Fruit fly (Drosophila melanogaster) whole organism, embryonic: ENCODE data around the gene rasp.
A peak's percentile ranks its signal among the peaks of the same experiment; 100 is the strongest.

Source experiments
- Antp ChIP-seq: fragments of 200-800 bp; sonication (Bioruptor generic); optimal IDR thresholded peaks from 3 replicates; lab custom pipeline; 2016; ENCODE audit warnings: missing biosample characterization, missing genetic modification characterization
- B-H2 ChIP-seq: fragments of 200-800 bp; sonication (Bioruptor generic); optimal IDR thresholded peaks from 2 replicates; lab custom pipeline; 2018; ENCODE audit warnings: missing biosample characterization, mild to moderate bottlenecking, missing genetic modification characterization
- C15 ChIP-seq: fragments of 200-800 bp; sonication (Bioruptor generic); IDR thresholded peaks from 3 replicates; pipeline ENCODE4 v1.3.6; 2022; ENCODE audit warnings: missing biosample characterization, missing genetic modification characterization
- CG11085 ChIP-seq: fragments of 200-800 bp; sonication (Bioruptor generic); IDR thresholded peaks from 2 replicates; pipeline ENCODE4 v1.3.6; 2022; ENCODE audit warnings: missing biosample characterization, missing genetic modification characterization
- CG12219 ChIP-seq: fragments of 200-800 bp; sonication (Bioruptor generic); optimal IDR thresholded peaks from 3 replicates; lab custom pipeline; 2018; ENCODE audit warnings: missing biosample characterization, mild to moderate bottlenecking, missing genetic modification characterization
- CG12942 ChIP-seq: fragments of 200-800 bp; sonication (Bioruptor generic); optimal IDR thresholded peaks from 3 replicates; lab custom pipeline; 2016; ENCODE audit warnings: missing biosample characterization, missing genetic modification characterization
- CG14860 ChIP-seq: fragments of 200-800 bp; sonication (Bioruptor generic); IDR thresholded peaks from 3 replicates; pipeline ENCODE4 v1.3.6; 2022; ENCODE audit warnings: missing biosample characterization, missing genetic modification characterization; ENCODE audit not compliant: partially characterized antibody
- CG15073 ChIP-seq: fragments of 200-800 bp; sonication (Bioruptor generic); optimal IDR thresholded peaks from 2 replicates; lab custom pipeline; 2016; ENCODE audit warnings: missing biosample characterization, missing genetic modification characterization
- CG15696 ChIP-seq: fragments of 200-800 bp; sonication (Bioruptor generic); optimal IDR thresholded peaks from 2 replicates; lab custom pipeline; 2019; ENCODE audit warnings: missing biosample characterization, mild to moderate bottlenecking, missing genetic modification characterization, moderate library complexity
- CG16813 ChIP-seq: fragments of 200-800 bp; sonication (Bioruptor generic); IDR thresholded peaks from 3 replicates; pipeline ENCODE4 v1.3.6; 2022; ENCODE audit warnings: missing biosample characterization, missing genetic modification characterization; ENCODE audit not compliant: partially characterized antibody
- CG1792 ChIP-seq: fragments of 200-800 bp; sonication (Bioruptor generic); optimal IDR thresholded peaks from 2 replicates; lab custom pipeline; 2016; ENCODE audit warnings: missing biosample characterization, missing genetic modification characterization
- CG18262 ChIP-seq: fragments of 200-800 bp; optimal IDR thresholded peaks from 3 replicates; lab custom pipeline; 2019; ENCODE audit warnings: missing biosample characterization, mild to moderate bottlenecking, missing genetic modification characterization, moderate library complexity
- CG33557 ChIP-seq: fragments of 200-800 bp; sonication (Bioruptor generic); optimal IDR thresholded peaks from 2 replicates; lab custom pipeline; 2019; ENCODE audit warnings: missing biosample characterization, mild to moderate bottlenecking, missing genetic modification characterization, moderate library complexity
- CG34422 ChIP-seq: fragments of 200-800 bp; sonication (Bioruptor generic); IDR thresholded peaks from 3 replicates; pipeline ENCODE4 v1.3.6; 2022; ENCODE audit warnings: missing biosample characterization, missing genetic modification characterization
- CG4360 ChIP-seq: fragments of 200-800 bp; sonication (Bioruptor generic); IDR thresholded peaks from 2 replicates; pipeline ENCODE4 v1.3.6; 2022; ENCODE audit warnings: missing biosample characterization, missing genetic modification characterization
- Camta ChIP-seq: fragments of 200-800 bp; sonication (Bioruptor generic); optimal IDR thresholded peaks from 2 replicates; lab custom pipeline; 2016; ENCODE audit warnings: missing biosample characterization, missing genetic modification characterization
- Deaf1 ChIP-seq: fragments of 200-800 bp; optimal IDR thresholded peaks from 3 replicates; lab custom pipeline; 2019; ENCODE audit warnings: missing biosample characterization, mild to moderate bottlenecking, missing genetic modification characterization, moderate library complexity
- ERR ChIP-seq: fragments of 200-800 bp; sonication (Bioruptor generic); optimal IDR thresholded peaks from 2 replicates; lab custom pipeline; 2016; ENCODE audit warnings: missing biosample characterization, missing genetic modification characterization
- Ets65A ChIP-seq: fragments of 200-800 bp; sonication (Bioruptor generic); peaks from one replicate; lab custom pipeline; 2016; ENCODE audit warnings: missing biosample characterization, missing genetic modification characterization
- Ets97D ChIP-seq: fragments of 200-800 bp; sonication (Bioruptor generic); optimal IDR thresholded peaks from 3 replicates; lab custom pipeline; 2016; ENCODE audit warnings: missing biosample characterization, missing genetic modification characterization
- Fer2 ChIP-seq: fragments of 200-800 bp; sonication (Bioruptor generic); optimal IDR thresholded peaks from 2 replicates; lab custom pipeline; 2018; ENCODE audit warnings: missing biosample characterization, mild to moderate bottlenecking, missing genetic modification characterization, moderate library complexity
- GATAe ChIP-seq: fragments of 200-800 bp; sonication (Bioruptor generic); conservative IDR thresholded peaks from 2 replicates; pipeline ENCODE4 v1.3.6; 2022; ENCODE audit warnings: missing biosample characterization, missing genetic modification characterization
- Hr51 ChIP-seq, 2 experiments: fragments of 200-800 bp; sonication (Bioruptor generic); optimal IDR thresholded peaks; 2 replicates in 1 of 2; 3 replicates in 1 of 2; lab custom pipeline; 2016 to 2018; ENCODE audit warnings: missing biosample characterization in 2 of 2, missing genetic modification characterization in 2 of 2, mild to moderate bottlenecking in 1 of 2, moderate library complexity in 1 of 2
- Meics ChIP-seq: fragments of 200-800 bp; sonication (Bioruptor generic); optimal IDR thresholded peaks from 2 replicates; lab custom pipeline; 2017; ENCODE audit warnings: missing biosample characterization, mild to moderate bottlenecking, missing genetic modification characterization
- Nf-YA ChIP-seq: fragments of 200-800 bp; sonication (Bioruptor generic); IDR thresholded peaks from 2 replicates; pipeline ENCODE4 v1.3.6; 2022; ENCODE audit warnings: missing biosample characterization, missing genetic modification characterization
- Rx ChIP-seq: fragments of 200-800 bp; sonication (Bioruptor generic); IDR thresholded peaks from 2 replicates; pipeline ENCODE4 v1.3.6; 2022; ENCODE audit warnings: missing biosample characterization, missing genetic modification characterization
- Side ChIP-seq: fragments of 200-800 bp; sonication (Bioruptor generic); optimal IDR thresholded peaks from 2 replicates; lab custom pipeline; 2016; ENCODE audit warnings: missing biosample characterization, missing genetic modification characterization
- Tbp ChIP-seq: fragments of >200 bp; optimal IDR thresholded peaks from 2 replicates; lab custom pipeline; 2018; ENCODE audit warnings: missing biosample characterization, missing genetic modification characterization
- Vsx1 ChIP-seq: fragments of 200-800 bp; sonication (Bioruptor generic); optimal IDR thresholded peaks from 2 replicates; lab custom pipeline; 2017; ENCODE audit warnings: missing biosample characterization, mild to moderate bottlenecking, missing genetic modification characterization, missing genetic modification reagents
- dimm ChIP-seq: fragments of 200-800 bp; sonication (Bioruptor generic); IDR thresholded peaks from 2 replicates; pipeline ENCODE4 v1.3.6; 2022; ENCODE audit warnings: missing biosample characterization, missing genetic modification characterization
- esg ChIP-seq: fragments of 200-800 bp; sonication (Bioruptor generic); conservative IDR thresholded peaks from 2 replicates; pipeline ENCODE4 v1.3.6; 2022; ENCODE audit warnings: missing biosample characterization, missing genetic modification characterization
- gcm2 ChIP-seq: fragments of 200-800 bp; sonication (Bioruptor generic); optimal IDR thresholded peaks from 2 replicates; lab custom pipeline; 2016; ENCODE audit warnings: missing biosample characterization, missing genetic modification characterization
- grn ChIP-seq: fragments of 200-800 bp; sonication (Bioruptor generic); optimal IDR thresholded peaks from 3 replicates; lab custom pipeline; 2017; ENCODE audit warnings: missing biosample characterization, missing genetic modification characterization
- hbn ChIP-seq: fragments of 200-800 bp; sonication (Bioruptor generic); IDR thresholded peaks from 2 replicates; pipeline ENCODE4 v1.3.6; 2022; ENCODE audit warnings: missing biosample characterization, missing genetic modification characterization; ENCODE audit not compliant: partially characterized antibody
- hkb ChIP-seq, 2 experiments: fragments of 200-800 bp in 1 of 2; fragments of >200 bp in 1 of 2; sonication (Bioruptor generic) in 1 of 2; IDR thresholded peaks in 1 of 2; optimal IDR thresholded peaks in 1 of 2; 2 replicates each; pipeline versions ENCODE4 v1.3.6 to Lab custom; 2017 to 2022; ENCODE audit warnings: missing biosample characterization in 1 of 2, missing genetic modification characterization in 1 of 2
- kah ChIP-seq: fragments of 200-800 bp; sonication (Bioruptor generic); optimal IDR thresholded peaks from 2 replicates; lab custom pipeline; 2018; ENCODE audit warnings: missing biosample characterization, mild to moderate bottlenecking, missing genetic modification characterization
- pita ChIP-seq: fragments of 200-800 bp; sonication (Bioruptor generic); optimal IDR thresholded peaks from 2 replicates; lab custom pipeline; 2017; ENCODE audit warnings: missing biosample characterization, mild to moderate bottlenecking, missing genetic modification characterization
- pum ChIP-seq: fragments of 200-800 bp; sonication (Bioruptor generic); optimal IDR thresholded peaks from 2 replicates; lab custom pipeline; 2016; ENCODE audit warnings: missing biosample characterization, missing genetic modification characterization
- sd ChIP-seq: fragments of 200-800 bp; sonication (Bioruptor generic); optimal IDR thresholded peaks from 3 replicates; lab custom pipeline; 2018; ENCODE audit warnings: missing biosample characterization, mild to moderate bottlenecking, missing genetic modification characterization, moderate library complexity
- slou ChIP-seq: fragments of 200-800 bp; sonication (Bioruptor generic); optimal IDR thresholded peaks from 3 replicates; lab custom pipeline; 2016; ENCODE audit warnings: missing biosample characterization, missing genetic modification characterization
- tup ChIP-seq: fragments of 200-800 bp; sonication (Bioruptor generic); optimal IDR thresholded peaks from 2 replicates; lab custom pipeline; 2016; ENCODE audit warnings: missing biosample characterization, mild to moderate bottlenecking, missing genetic modification characterization, moderate library complexity
- vfl ChIP-seq: fragments of 200-800 bp; sonication (Bioruptor generic); optimal IDR thresholded peaks from 2 replicates; lab custom pipeline; 2016; ENCODE audit warnings: missing biosample characterization, missing genetic modification characterization
- wor ChIP-seq: fragments of 200-800 bp; sonication (Bioruptor generic); IDR thresholded peaks from 2 replicates; pipeline ENCODE4 v1.3.6; 2022; ENCODE audit warnings: missing biosample characterization, missing genetic modification characterization
- zen2 ChIP-seq: fragments of 200-800 bp; sonication (Bioruptor generic); IDR thresholded peaks from 3 replicates; pipeline ENCODE4 v1.3.6; 2022; ENCODE audit warnings: missing biosample characterization, missing genetic modification characterization; ENCODE audit not compliant: partially characterized antibody
- zfh2 ChIP-seq: fragments of 200-800 bp; sonication (Bioruptor generic); optimal IDR thresholded peaks from 2 replicates; lab custom pipeline; 2016; ENCODE audit warnings: missing biosample characterization, missing genetic modification characterization

Gene rasp

DNA sequence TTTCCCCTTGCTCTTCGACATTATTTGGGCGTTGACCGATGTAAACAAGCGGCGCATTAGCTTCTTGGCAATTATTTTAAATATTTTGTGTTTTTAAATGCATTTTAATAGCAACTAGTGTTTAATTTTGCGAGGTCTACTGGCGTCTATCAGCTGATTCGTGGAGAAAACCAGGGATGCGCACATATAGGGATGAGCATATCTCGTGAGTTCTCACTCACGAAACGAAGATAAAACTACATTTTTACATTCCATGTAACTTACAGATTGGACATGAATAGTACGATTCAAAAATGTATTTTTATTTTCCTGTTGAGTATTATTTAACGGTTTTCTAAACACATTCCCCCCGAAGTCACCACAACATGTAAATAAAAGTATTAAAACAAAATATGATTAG is 35.5 kb downstream of the rasp start, which contains the start of gene CG14966 (continued):
- TF ChIP-seq CG14860 (GFP tag; lab: Robert Waterston, UW) = peak; percentile 73
- peak; percentile 85 for TF ChIP-seq hbn (GFP tag; lab: Robert Waterston, UW)
- TF ChIP-seq CG1792 (GFP tag; lab: Kevin White, UChicago) = no peak
- TF ChIP-seq CG12219 (GFP tag; lab: Kevin White, UChicago) = no peak

DNA sequence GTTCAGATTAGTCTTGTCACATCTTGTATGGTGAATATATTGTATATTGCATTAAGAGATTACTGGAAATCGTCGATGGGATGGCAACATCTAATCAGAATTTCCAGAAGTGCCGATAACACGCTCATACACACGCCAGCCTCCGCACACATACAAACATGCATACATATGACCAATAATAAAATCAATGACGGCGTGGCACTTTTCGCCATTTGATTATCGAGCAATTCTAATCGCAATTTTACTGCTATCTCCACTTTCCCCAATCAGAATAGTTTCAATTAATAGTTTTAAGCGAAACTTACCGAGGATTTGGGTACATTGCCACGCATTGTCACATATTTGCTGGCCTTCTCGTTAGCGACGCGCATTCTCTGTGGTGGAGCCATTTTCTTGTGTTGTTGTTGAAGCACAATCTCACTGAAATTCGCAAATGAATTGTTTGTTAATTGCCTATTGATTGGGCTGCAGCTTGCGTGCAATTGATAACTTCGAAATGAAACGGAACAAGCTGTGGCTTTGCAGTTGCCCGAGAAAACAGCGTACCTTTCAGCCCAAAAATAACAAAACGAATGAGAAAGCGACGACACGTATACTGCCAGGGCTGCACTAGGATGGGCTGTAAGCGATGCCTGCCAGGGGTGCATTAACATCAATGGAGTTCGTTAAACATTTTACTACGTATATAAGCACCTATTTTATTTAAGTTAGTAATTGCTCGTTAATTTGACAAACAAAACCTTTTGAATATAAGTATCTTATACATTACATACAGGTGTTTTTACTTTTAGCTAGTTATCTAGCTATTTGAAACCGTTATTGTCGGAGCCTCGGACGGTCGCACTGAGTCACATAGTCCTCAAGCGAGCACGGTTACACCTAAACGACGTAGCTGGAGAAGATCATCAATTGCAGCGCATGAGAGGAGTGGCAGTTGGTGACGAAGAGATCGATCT is 36.7 kb downstream of the rasp start, which contains the start of the genes CG32276 and gry:
Gene CG32276 (minus strand): TSS at position 601 of the 956 bp plus-strand sequence.
Gene gry (plus strand): TSS at position 644 of the 956 bp plus-strand sequence.
- TF ChIP-seq Ets97D = peak; percentile 90
- TF ChIP-seq CG15696 (tag; lab: Kevin White, UChicago) = peak; percentile 75
- peak; percentile 79 for TF ChIP-seq Antp (GFP tag; lab: Kevin White, UChicago)
- TF ChIP-seq vfl (GFP tag; lab: Kevin White, UChicago) = peak; percentile 77
- peak; percentile 42 for TF ChIP-seq Camta
- peak in 1 of 2 experiments; percentile 78 for TF ChIP-seq Hr51 (GFP tag; optimal IDR thresholded peaks at IDR 0.05; lab: Kevin White, UChicago)
- TF ChIP-seq CG34422 (GFP tag; lab: Robert Waterston, UW) = peak; percentile 73
- TF ChIP-seq Side = peak; percentile 86
- TF ChIP-seq pita (GFP tag; lab: Kevin White, UChicago) = no peak
- peak; percentile 50; the same call in 2 of the 3 replicates for TF ChIP-seq CG16813 (GFP tag; lab: Robert Waterston, UW)
- no peak for TF ChIP-seq C15 (GFP tag; lab: Robert Waterston, UW)
- TF ChIP-seq zen2 = no peak
- peak; percentile 42 for TF ChIP-seq Fer2 (tag; lab: Kevin White, UChicago)
- TF ChIP-seq gcm2 = peak; percentile 39
- TF ChIP-seq sd = no peak
- TF ChIP-seq grn (GFP tag; lab: Kevin White, UChicago) = no peak
- TF ChIP-seq ERR (GFP tag; lab: Kevin White, UChicago) = peak; percentile 48
- no peak for TF ChIP-seq Deaf1 (tag; lab: Kevin White, UChicago)
- TF ChIP-seq tup (GFP tag; lab: Kevin White, UChicago) = peak; percentile 63
- TF ChIP-seq CG33557 (GFP tag; lab: Kevin White, UChicago) = peak; percentile 54
- peak; percentile 55; the same call in 1 of the 2 replicates for TF ChIP-seq CG4360 (GFP tag; lab: Robert Waterston, UW)
- TF ChIP-seq Rx (GFP tag; lab: Robert Waterston, UW) = peak; percentile 14; the same call in 1 of the 2 replicates
- TF ChIP-seq Ets65A = peak; percentile 98
- no peak for TF ChIP-seq GATAe (GFP tag; lab: Robert Waterston, UW)
- TF ChIP-seq hkb (optimal IDR thresholded peaks at IDR 0.05; lab: Kevin White, UChicago) = peak; percentile 33
- peak; percentile 65 for TF ChIP-seq hkb (GFP tag; IDR thresholded peaks at IDR 0.05; lab: Robert Waterston, UW)
- TF ChIP-seq Tbp (GFP tag; lab: Kevin White, UChicago) = peak; percentile 57
- peak; percentile 59 for TF ChIP-seq wor
- TF ChIP-seq esg (GFP tag; lab: Robert Waterston, UW) = peak; percentile 65
- TF ChIP-seq dimm = no peak
- peak; percentile 26; the same call in 1 of the 2 replicates for TF ChIP-seq hbn (GFP tag; lab: Robert Waterston, UW)
- no peak for TF ChIP-seq Nf-YA (GFP tag; lab: Robert Waterston, UW)
- no peak for TF ChIP-seq Vsx1
- peak; percentile 85 for TF ChIP-seq zfh2 (GFP tag; lab: Kevin White, UChicago)
- peak; percentile 58 for TF ChIP-seq slou (GFP tag; lab: Kevin White, UChicago)
- no peak for TF ChIP-seq kah (GFP tag; lab: Kevin White, UChicago)
- peak; percentile 71 for TF ChIP-seq CG12942 (GFP tag; lab: Kevin White, UChicago)
- peak; percentile 75 for TF ChIP-seq CG18262 (tag; lab: Kevin White, UChicago)
- TF ChIP-seq pum (GFP tag; lab: Kevin White, UChicago) = peak; percentile 79
- TF ChIP-seq CG15073 (GFP tag; lab: Kevin White, UChicago) = no peak
- 0 out of 2 replicates have a peak, but pooled peaks have one; percentile 27 for TF ChIP-seq CG11085
- peak; percentile 78 for TF ChIP-seq Meics
- TF ChIP-seq B-H2 = peak; percentile 83
